Worm (Caenorhabditis elegans) whole organism, L4 larva: Measurements from ENCODE around the gene JC8.7.

Experiments
- F44E2.7 ChIP-seq: fragments of 200-800 bp; sonication (Bioruptor generic); IDR thresholded peaks from 2 replicates; pipeline ENCODE4 v2.1.2; 2022; ENCODE audit warnings: missing genetic modification characterization, missing compliant biosample characterization
- aly-2 ChIP-seq: sonication (generic microtip); optimal IDR thresholded peaks from 2 replicates; lab custom pipeline; 2018; ENCODE audit warnings: missing biosample characterization, missing genetic modification characterization
- ceh-82 ChIP-seq: sonication (generic microtip); optimal IDR thresholded peaks from 2 replicates; lab custom pipeline; 2017; ENCODE audit warnings: missing biosample characterization, missing genetic modification characterization
- fkh-10 ChIP-seq: fragments of 150-350 bp; optimal IDR thresholded peaks from 2 replicates; lab custom pipeline; 2014; ENCODE audit warnings: missing biosample characterization, missing genetic modification reagents, missing genetic modification characterization
- lin-1 ChIP-seq: fragments of 200-800 bp; sonication (Bioruptor generic); IDR thresholded peaks from 2 replicates; pipeline ENCODE4 v1.3.6; 2022; ENCODE audit warnings: missing genetic modification reagents, missing genetic modification characterization, missing compliant biosample characterization
- lin-13 ChIP-seq: fragments of 150-350 bp; optimal IDR thresholded peaks from 2 replicates; lab custom pipeline; 2014; ENCODE audit warnings: missing biosample characterization, missing genetic modification reagents, missing genetic modification characterization
- nhr-28 ChIP-seq: fragments of 150-350 bp; optimal IDR thresholded peaks from 2 replicates; lab custom pipeline; 2014; ENCODE audit warnings: missing biosample characterization, missing genetic modification characterization
- pqm-1 ChIP-seq: sonication (generic microtip); optimal IDR thresholded peaks from 2 replicates; lab custom pipeline; 2017; ENCODE audit warnings: missing biosample characterization, missing genetic modification characterization
- snpc-4 ChIP-seq: fragments of 150-350 bp; optimal IDR thresholded peaks from 2 replicates; lab custom pipeline; 2014; ENCODE audit warnings: missing biosample characterization, missing genetic modification characterization
- unc-39 ChIP-seq: sonication (generic microtip); optimal IDR thresholded peaks from 2 replicates; lab custom pipeline; 2017; ENCODE audit warnings: missing biosample characterization, missing genetic modification characterization
- zip-11 ChIP-seq: fragments of 200-800 bp; sonication (Bioruptor generic); IDR thresholded peaks from 2 replicates; pipeline ENCODE4 v1.3.6; 2022; ENCODE audit warnings: missing genetic modification characterization, missing compliant biosample characterization

ce11 chrIV:13236485-13236884, 10.6 kb upstream of the JC8.7 start, which contains the start of gene pwp-1:
- TF ChIP-seq aly-2 (tag; lab: Kevin White, UChicago), result no peak
- no peak for TF ChIP-seq ceh-82 (tag; lab: Kevin White, UChicago)
- no peak for TF ChIP-seq pqm-1 (tag; lab: Kevin White, UChicago)
- TF ChIP-seq zip-11, result no peak
- TF ChIP-seq nhr-28, result no peak
- TF ChIP-seq lin-13 (GFP tag; lab: Kevin White, UChicago), result no peak
- no peak for TF ChIP-seq snpc-4 (tag; lab: Kevin White, UChicago)
- no peak for TF ChIP-seq F44E2.7 (GFP tag; lab: Robert Waterston, UW)
- no peak for TF ChIP-seq lin-1 (GFP tag; lab: Robert Waterston, UW)
- TF ChIP-seq unc-39 (tag; lab: Kevin White, UChicago), result no peak
- TF ChIP-seq fkh-10 (GFP tag; lab: Kevin White, UChicago), result no peak
